Worm (Caenorhabditis elegans) whole organism, L1 larva: ENCODE data around the gene Y69H2.15.

Experiments
- C34B4.2 ChIP-seq: sonication (generic microtip); optimal IDR thresholded peaks from 2 replicates; lab custom pipeline; 2017; ENCODE audit warnings: mild to moderate bottlenecking, missing genetic modification characterization, missing compliant biosample characterization
- blmp-1 ChIP-seq: fragments of 150-350 bp; optimal IDR thresholded peaks from 2 replicates; lab custom pipeline; 2014; ENCODE audit warnings: missing biosample characterization, missing genetic modification characterization
- ces-1 ChIP-seq: fragments of 150-350 bp; optimal IDR thresholded peaks from 2 replicates; lab custom pipeline; 2014; ENCODE audit warnings: missing biosample characterization, missing genetic modification reagents, missing genetic modification characterization
- elt-3 ChIP-seq, 6 experiments: fragments of 150-350 bp in 1 of 6; sonication (generic microtip); optimal IDR thresholded peaks; 2 replicates each; lab custom pipeline; 2017 to 2018; ENCODE audit warnings: missing biosample characterization in 6 of 6, missing genetic modification characterization in 6 of 6, inconsistent platforms in 1 of 6
- grh-1 ChIP-seq: fragments of 200-800 bp; sonication (Bioruptor generic); IDR thresholded peaks from 2 replicates; pipeline ENCODE4 v1.3.6; 2022; ENCODE audit warnings: missing genetic modification reagents, missing genetic modification characterization, missing compliant biosample characterization
- hpl-2 ChIP-seq: fragments of 150-350 bp; optimal IDR thresholded peaks from 2 replicates; lab custom pipeline; 2014; ENCODE audit warnings: missing biosample characterization, missing genetic modification reagents, missing genetic modification characterization
- mep-1 ChIP-seq: fragments of 150-350 bp; optimal IDR thresholded peaks from 2 replicates; lab custom pipeline; 2014; ENCODE audit warnings: missing biosample characterization, missing genetic modification characterization
- nhr-76 ChIP-seq: sonication (generic microtip); optimal IDR thresholded peaks from 2 replicates; lab custom pipeline; 2017; ENCODE audit warnings: missing biosample characterization, missing genetic modification characterization
- pag-3 ChIP-seq: sonication (generic microtip); optimal IDR thresholded peaks from 2 replicates; lab custom pipeline; 2017; ENCODE audit warnings: missing genetic modification characterization, mild to moderate bottlenecking, missing compliant biosample characterization, antibody characterized with exemption, borderline replicate concordance; ENCODE audit not compliant: insufficient read depth
- skn-1 ChIP-seq: fragments of 150-350 bp; optimal IDR thresholded peaks from 2 replicates; lab custom pipeline; 2014; ENCODE audit warnings: missing biosample characterization, missing genetic modification characterization
- snpc-4 ChIP-seq: fragments of 150-350 bp; optimal IDR thresholded peaks from 2 replicates; lab custom pipeline; 2014; ENCODE audit warnings: missing biosample characterization, missing genetic modification characterization
- unc-30 ChIP-seq: sonication (generic microtip); optimal IDR thresholded peaks from 2 replicates; lab custom pipeline; 2017; ENCODE audit warnings: missing biosample characterization, missing genetic modification characterization
- unc-62 ChIP-seq: fragments of 150-350 bp; optimal IDR thresholded peaks from 2 replicates; lab custom pipeline; 2014; ENCODE audit warnings: missing biosample characterization, missing genetic modification reagents, missing genetic modification characterization
- unc-86 ChIP-seq: sonication (generic microtip); optimal IDR thresholded peaks from 2 replicates; lab custom pipeline; 2016; ENCODE audit warnings: missing genetic modification characterization, missing compliant biosample characterization

- TF ChIP-seq hpl-2 (GFP tag; lab: Kevin White, UChicago) (no peak), skn-1 (tag; lab: Kevin White, UChicago) (no peak), grh-1 (GFP tag; lab: Robert Waterston, UW) (no peak), snpc-4 (tag; lab: Kevin White, UChicago) (no peak), blmp-1 (no peak), nhr-76 (tag; lab: Kevin White, UChicago) (no peak), ces-1 (GFP tag; lab: Kevin White, UChicago) (no peak), C34B4.2 (tag; lab: Kevin White, UChicago) (no peak), mep-1 (no peak), unc-86 (tag; lab: Kevin White, UChicago) (no peak), elt-3 (tag; optimal IDR thresholded peaks at IDR 0.05; lab: Kevin White, UChicago) (no peak), pag-3 (tag; lab: Kevin White, UChicago) (no peak), unc-30 (tag; lab: Kevin White, UChicago) (no peak), unc-62 (no peak)
These were observed 37.1 kb downstream of the Y69H2.15 start for ce11 chrV:18589585-18589984.
